Worm (Caenorhabditis elegans): Measurements from ENCODE around the gene nep-2.
"Not testable (repeated sequence)": the region's sequence is repeated elsewhere in the genome, so short reads cannot be mapped to it uniquely, and the experiment has no call there.

Gene nep-2

ce11 chrII:2692476-2692875 lies 33.1 kb downstream of the nep-2 start, which contains the start of gene set-11:
TSS of gene set-11 (minus strand) at chrII:2692576.
- TF ChIP-seq ceh-27 (GFP tag; optimal IDR thresholded peaks at IDR 0.05) (no peak), hmg-1.2 (GFP tag; IDR thresholded peaks at IDR 0.05) (no peak), rec-8 (tag; optimal IDR thresholded peaks at IDR 0.05) (no peak), madf-8 (GFP tag; conservative IDR thresholded peaks at IDR 0.05) (no peak), rpc-1 (optimal IDR thresholded peaks at IDR 0.05) (no peak), rpc-1 (tag; optimal IDR thresholded peaks at IDR 0.05) (no peak)

DNA sequence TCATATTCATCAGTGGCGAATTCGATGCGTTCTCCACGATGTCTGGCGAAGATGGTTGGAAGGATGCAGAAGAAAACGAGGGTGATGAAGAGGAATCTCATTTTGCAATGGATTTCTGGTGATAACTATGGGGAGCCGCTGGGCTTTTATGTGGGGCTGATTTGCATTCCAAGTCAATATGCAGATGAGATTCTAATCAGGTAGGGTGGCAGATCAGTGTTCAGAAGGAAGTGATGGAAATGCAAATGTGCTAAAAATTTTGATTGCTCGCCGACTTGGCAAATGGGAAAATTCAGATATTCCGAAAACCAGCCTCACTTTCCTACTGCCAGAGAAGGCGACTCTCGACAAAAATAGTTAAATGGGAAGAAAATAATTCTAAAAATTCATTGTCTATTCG lies 35.5 kb downstream of the nep-2 start, which contains the start of gene nspf-3:
TSS of gene nspf-3 (minus strand) at position 101 of the 400 bp plus-strand sequence.
- TF ChIP-seq attf-3 (GFP tag; conservative IDR thresholded peaks at IDR 0.05) = no peak
- no peak for TF ChIP-seq hmg-1.2 (GFP tag; IDR thresholded peaks at IDR 0.05)
- no peak for TF ChIP-seq F22D6.2 (tag; optimal IDR thresholded peaks at IDR 0.05)
- TF ChIP-seq mxl-1 (tag; optimal IDR thresholded peaks at IDR 0.05) = no peak
- no peak for TF ChIP-seq K12H6.12 (tag; optimal IDR thresholded peaks at IDR 0.05)
- no peak for TF ChIP-seq F57A8.1 (GFP tag; optimal IDR thresholded peaks at IDR 0.05)
- TF ChIP-seq lsy-27 (tag; optimal IDR thresholded peaks at IDR 0.05; ENCODE audit: borderline replicate concordance, insufficient read depth) = no peak
- TF ChIP-seq Y56A3A.18 (GFP tag; IDR thresholded peaks at IDR 0.05) = no peak
- no peak for TF ChIP-seq somi-1 (GFP tag; optimal IDR thresholded peaks at IDR 0.05)
- TF ChIP-seq F33H1.4 (GFP tag; IDR thresholded peaks at IDR 0.05) = no peak
- TF ChIP-seq repo-1 (tag; optimal IDR thresholded peaks at IDR 0.05) = no peak
- no peak for TF ChIP-seq F49E8.2 (tag; optimal IDR thresholded peaks at IDR 0.05; ENCODE audit: insufficient read depth)
- TF ChIP-seq sdz-38 (tag; optimal IDR thresholded peaks at IDR 0.05) = no peak
- TF ChIP-seq ceh-79 (tag; optimal IDR thresholded peaks at IDR 0.05) = no peak

ce11 chrII:2688616-2689015 lies 36.9 kb downstream of the nep-2 start, which contains the start of gene nspf-2:
TSS of gene nspf-2 (plus strand) at chrII:2688916.
- not testable (repeated sequence) for TF ChIP-seq hlh-26 (GFP tag; conservative IDR thresholded peaks at IDR 0.05); nhr-179 (tag; optimal IDR thresholded peaks at IDR 0.05); pha-4 (tag; optimal IDR thresholded peaks at IDR 0.05)

DNA sequence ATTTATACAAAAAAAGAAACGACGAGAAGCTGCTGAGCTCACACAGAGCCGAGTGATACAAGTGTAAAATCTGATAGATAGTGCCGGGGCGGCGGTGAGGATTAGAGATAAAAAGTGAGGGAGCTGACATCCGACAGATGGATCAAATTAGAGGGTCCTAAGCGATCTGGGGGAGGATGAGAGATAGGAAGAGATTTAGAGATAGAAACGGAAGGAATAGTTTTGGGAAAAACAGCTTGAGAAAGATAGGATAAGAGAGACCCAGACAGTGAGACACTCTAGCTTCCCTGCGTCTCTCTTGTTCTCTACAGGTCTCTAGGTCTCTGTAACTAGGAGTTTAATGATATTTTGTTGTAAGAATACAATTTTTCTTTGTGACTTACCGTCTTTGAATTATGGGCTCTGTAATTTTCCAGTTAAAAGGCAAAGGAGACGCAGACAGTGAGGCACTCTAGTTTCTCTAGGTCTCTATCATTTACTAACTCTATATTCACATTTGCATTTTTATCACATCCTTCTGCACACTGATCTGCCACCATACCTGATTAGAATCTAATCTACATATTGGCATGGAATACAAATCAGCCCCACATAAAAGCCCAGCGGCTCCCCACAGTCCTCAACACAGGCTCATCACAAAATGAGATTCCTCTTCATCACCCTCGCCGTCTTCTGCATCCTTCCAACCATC lies 38.4 kb downstream of the nep-2 start, which contains the start of the genes sup-9 and nspf-1:
TSS of gene sup-9 (minus strand) at position 43 of the 691 bp plus-strand sequence.
TSS of gene nspf-1 (plus strand) at position 641 of the 691 bp plus-strand sequence.
- TF ChIP-seq nhr-80 (tag; optimal IDR thresholded peaks at IDR 0.05) (no peak), madf-3 (GFP tag; IDR thresholded peaks at IDR 0.05) (no peak), D2030.7 (GFP tag; IDR thresholded peaks at IDR 0.05) (no peak), ztf-22 (GFP tag; optimal IDR thresholded peaks at IDR 0.05) (no peak), lsy-27 (tag; optimal IDR thresholded peaks at IDR 0.05; ENCODE audit: borderline replicate concordance, insufficient read depth) (no peak), hlh-26 (GFP tag; conservative IDR thresholded peaks at IDR 0.05) (no peak), mxl-1 (tag; optimal IDR thresholded peaks at IDR 0.05) (no peak), fkh-3 (tag; optimal IDR thresholded peaks at IDR 0.05) (no peak), ztf-3 (GFP tag; optimal IDR thresholded peaks at IDR 0.05) (no peak), sptf-2 (GFP tag; optimal IDR thresholded peaks at IDR 0.05) (no peak), F57A8.1 (GFP tag; optimal IDR thresholded peaks at IDR 0.05) (no peak), egl-18 (GFP tag; IDR thresholded peaks at IDR 0.05) (no peak), pbrm-1 (GFP tag; IDR thresholded peaks at IDR 0.05) (no peak), athp-1 (tag; optimal IDR thresholded peaks at IDR 0.05) (no peak), nhr-179 (tag; optimal IDR thresholded peaks at IDR 0.05) (no peak), bed-2 (GFP tag; IDR thresholded peaks at IDR 0.05) (no peak), aptf-3 (GFP tag; IDR thresholded peaks at IDR 0.05) (no peak), F22D6.2 (tag; optimal IDR thresholded peaks at IDR 0.05) (no peak), ets-4 (GFP tag; optimal IDR thresholded peaks at IDR 0.05) (no peak)

Data from whole organism, young adult.